Fruit fly (Drosophila melanogaster): ENCODE results near the gene Acyp2.

The Acyp2 gene

dm6 chr3R:15792427-15792826, at the start of gene Acyp2:
Gene Acyp2, plus strand, starts transcription at chr3R:15792688.
- TF ChIP-seq CG6163 (GFP tag; IDR thresholded peaks at IDR 0.05) = no peak; the same call in 2 of the 3 replicates
- no peak for TF ChIP-seq Gug (GFP tag; IDR thresholded peaks at IDR 0.05)
- TF ChIP-seq OdsH (GFP tag; optimal IDR thresholded peaks at IDR 0.05) = peak; percentile 11
- TF ChIP-seq dsx (GFP tag; optimal IDR thresholded peaks at IDR 0.05; ENCODE audit: poor library complexity, severe bottlenecking) = peak; percentile 86
- TF ChIP-seq Hr4 (GFP tag; optimal IDR thresholded peaks at IDR 0.05) = peak; percentile 0
- no peak for TF ChIP-seq CG6792 (GFP tag; optimal IDR thresholded peaks at IDR 0.05)
- peak; percentile 62 for TF ChIP-seq fkh (GFP tag; optimal IDR thresholded peaks at IDR 0.05)
- no peak for TF ChIP-seq svp (GFP tag)
- peak; percentile 32 for TF ChIP-seq lz (GFP tag; optimal IDR thresholded peaks at IDR 0.05)
- TF ChIP-seq Smox (GFP tag; optimal IDR thresholded peaks at IDR 0.05) = peak; percentile 22
- peak; percentile 45 for TF ChIP-seq Hr39 (GFP tag; optimal IDR thresholded peaks at IDR 0.05)
- peak; percentile 30 for TF ChIP-seq pdm3 (GFP tag; optimal IDR thresholded peaks at IDR 0.05)
- peak; percentile 42 for TF ChIP-seq CG31627 (GFP tag; optimal IDR thresholded peaks at IDR 0.05)
- peak; percentile 26 for TF ChIP-seq esn (GFP tag; optimal IDR thresholded peaks at IDR 0.05)
- TF ChIP-seq CG3919 (GFP tag; optimal IDR thresholded peaks at IDR 0.05) = peak; percentile 22
- no peak for TF ChIP-seq CG11902 (GFP tag; optimal IDR thresholded peaks at IDR 0.05)
- peak; percentile 37 for TF ChIP-seq cyc (GFP tag; optimal IDR thresholded peaks at IDR 0.05)
- TF ChIP-seq Met (GFP tag; optimal IDR thresholded peaks at IDR 0.05) = peak; percentile 7

- TF ChIP-seq Eip75B (GFP tag; optimal IDR thresholded peaks at IDR 0.05) (no peak), fkh (GFP tag; optimal IDR thresholded peaks at IDR 0.05) (no peak), Met (GFP tag; optimal IDR thresholded peaks at IDR 0.05) (no peak), Hr38 (GFP tag; optimal IDR thresholded peaks at IDR 0.05) (no peak)
Observed at dm6 chr3R:15744354-15744753, 48.1 kb upstream of the Acyp2 start, which contains the start of gene CG4520. Gene CG4520, plus strand, starts transcription at chr3R:15744654.

dm6 chr3R:15762815-15763214, 29.7 kb upstream of the Acyp2 start, which contains the start of gene CG12784:
Gene CG12784, plus strand, starts transcription at chr3R:15763115.
- TF ChIP-seq Sox15 (GFP tag; optimal IDR thresholded peaks at IDR 0.05) (no peak), CG9139 (GFP tag; optimal IDR thresholded peaks at IDR 0.05) (no peak), Hr4 (GFP tag; optimal IDR thresholded peaks at IDR 0.05) (no peak), CG6276 (GFP tag; optimal IDR thresholded peaks at IDR 0.05) (no peak), net (GFP tag; optimal IDR thresholded peaks at IDR 0.05) (no peak), CG8632 (GFP tag; optimal IDR thresholded peaks at IDR 0.05) (no peak), CG6854 (GFP tag; optimal IDR thresholded peaks at IDR 0.05) (no peak), fkh (GFP tag; optimal IDR thresholded peaks at IDR 0.05) (no peak), OdsH (GFP tag; optimal IDR thresholded peaks at IDR 0.05) (no peak), esn (GFP tag; optimal IDR thresholded peaks at IDR 0.05) (no peak), Eip93F (GFP tag; optimal IDR thresholded peaks at IDR 0.05) (no peak), Blimp-1 (GFP tag; optimal IDR thresholded peaks at IDR 0.05) (no peak), CG7368 (GFP tag; optimal IDR thresholded peaks at IDR 0.05) (no peak), Met (GFP tag; optimal IDR thresholded peaks at IDR 0.05) (no peak)

- no peak for TF ChIP-seq CG16779 (tag; optimal IDR thresholded peaks at IDR 0.05)
- no peak for TF ChIP-seq CG8632 (GFP tag; optimal IDR thresholded peaks at IDR 0.05)
- TF ChIP-seq spab (GFP tag; optimal IDR thresholded peaks at IDR 0.05) = no peak
- no peak for TF ChIP-seq Lpt (GFP tag; optimal IDR thresholded peaks at IDR 0.05)
Observed at dm6 chr3R:15767338-15767737, 25.1 kb upstream of the Acyp2 start, which contains the start of gene CG5623. Gene CG5623, minus strand, starts transcription at chr3R:15767438.

dm6 chr3R:15768900-15769299, 23.6 kb upstream of the Acyp2 start:
- TF ChIP-seq Smox (GFP tag; optimal IDR thresholded peaks at IDR 0.05) (no peak), CG16779 (tag; optimal IDR thresholded peaks at IDR 0.05) (no peak), CG11294 (GFP tag; IDR thresholded peaks at IDR 0.05) (no peak), CG6854 (GFP tag; optimal IDR thresholded peaks at IDR 0.05) (no peak), net (GFP tag; optimal IDR thresholded peaks at IDR 0.05) (no peak), eg (GFP tag; IDR thresholded peaks at IDR 0.05) (no peak), CG6808 (GFP tag; optimal IDR thresholded peaks at IDR 0.05) (no peak), Sox14 (GFP tag; optimal IDR thresholded peaks at IDR 0.05) (no peak), CG31627 (GFP tag; optimal IDR thresholded peaks at IDR 0.05) (no peak), CG6276 (GFP tag; optimal IDR thresholded peaks at IDR 0.05) (no peak), CG6163 (GFP tag; IDR thresholded peaks at IDR 0.05) (no peak), CG32006 (GFP tag; optimal IDR thresholded peaks at IDR 0.05) (no peak), Eip75B (GFP tag; optimal IDR thresholded peaks at IDR 0.05) (no peak), CG34406 (GFP tag; optimal IDR thresholded peaks at IDR 0.05) (no peak), topi (GFP tag; optimal IDR thresholded peaks at IDR 0.05) (no peak), fd59A (GFP tag; optimal IDR thresholded peaks at IDR 0.05) (no peak)

Data from whole organism, prepupa.